Worm (Caenorhabditis elegans) whole organism, L1 larva: ENCODE measurements around the gene T25B9.5.

Source experiments
- efl-1 ChIP-seq, 4 experiments: fragments of 150-350 bp; optimal IDR thresholded peaks in 3 of 4; peaks in 1 of 4; 1 replicate in 1 of 4; 2 replicates in 3 of 4; lab custom pipeline; 2014; ENCODE audit warnings: missing biosample characterization in 2 of 4, missing genetic modification characterization in 2 of 4, missing genetic modification reagents in 2 of 4
- lsy-2 ChIP-seq, 2 experiments: fragments of 150-350 bp; optimal IDR thresholded peaks; 2 replicates each; lab custom pipeline; 2014; ENCODE audit warnings: missing biosample characterization in 2 of 2, missing genetic modification characterization in 2 of 2
- sox-4 ChIP-seq: sonication (generic microtip); optimal IDR thresholded peaks from 2 replicates; lab custom pipeline; 2016; ENCODE audit warnings: missing genetic modification characterization, missing compliant biosample characterization

ce11 chrIV:10798604-10799003, 44.0 kb upstream of the T25B9.5 start:
- no peak for TF ChIP-seq sox-4 (tag; lab: Kevin White, UChicago)
- TF ChIP-seq efl-1 (optimal IDR thresholded peaks at IDR 0.05; lab: Kevin White, UChicago) = no peak
- TF ChIP-seq efl-1 (GFP tag; optimal IDR thresholded peaks at IDR 0.05 in 1 of 2; lab: Kevin White, UChicago) = peak in 1 of 2 experiments; percentile 78
- TF ChIP-seq lsy-2 (tag; optimal IDR thresholded peaks at IDR 0.05; lab: Kevin White, UChicago) = no peak
